Worm (Caenorhabditis elegans) whole organism, L4/young adult: Measurements from ENCODE around the gene C38C6.3.

Experiments
- W03F9.2 ChIP-seq: fragments of 150-350 bp; optimal IDR thresholded peaks from 2 replicates; lab custom pipeline; 2014; ENCODE audit warnings: missing biosample characterization, missing genetic modification characterization
- dao-5 ChIP-seq: sonication (generic microtip); optimal IDR thresholded peaks from 2 replicates; lab custom pipeline; 2016; ENCODE audit warnings: missing genotype, missing genetic modification characterization, moderate library complexity, missing compliant biosample characterization
- him-1 ChIP-seq: sonication (generic microtip); optimal IDR thresholded peaks from 2 replicates; lab custom pipeline; 2016; ENCODE audit warnings: missing genotype, missing genetic modification reagents, missing genetic modification characterization, missing compliant biosample characterization

DNA sequence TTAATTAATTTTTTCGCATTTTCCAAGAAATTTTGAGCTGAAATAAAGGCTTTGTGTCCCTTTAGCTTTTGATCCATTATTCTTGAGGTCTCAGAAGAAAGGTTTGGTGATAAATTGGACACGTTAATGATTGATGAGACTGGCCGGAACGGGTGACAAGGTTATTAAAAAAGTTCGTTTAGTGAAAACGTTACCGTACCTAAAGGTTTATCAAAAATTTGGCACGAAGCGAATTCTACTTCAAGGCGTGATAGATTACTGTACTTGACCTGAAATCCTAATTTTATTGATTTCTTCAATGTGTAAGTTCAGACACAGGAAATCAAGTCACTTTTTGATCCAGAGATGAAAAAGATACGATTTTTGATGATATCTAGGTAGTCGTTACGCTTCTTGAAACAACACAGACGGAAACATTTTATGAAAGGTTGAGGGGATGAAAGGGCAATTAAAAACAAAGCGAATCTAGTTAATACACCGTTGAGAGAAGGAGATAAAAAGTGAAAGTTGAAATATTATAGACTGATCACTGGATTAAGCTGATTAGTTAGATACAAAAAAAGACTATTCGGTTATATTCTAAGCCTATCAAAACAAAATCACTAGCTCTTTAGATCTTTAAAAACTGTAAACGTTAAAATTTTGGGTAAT is 22.3 kb upstream of the C38C6.3 start:
- TF ChIP-seq W03F9.2 (no peak), him-1 (tag; lab: Kevin White, UChicago) (no peak), dao-5 (no peak)
